Fruit fly (Drosophila melanogaster) S2 (cell line): ENCODE results near the gene smp-30.

Source experiments
- CG8478 ChIP-seq: fragments of >200 bp; optimal IDR thresholded peaks from 2 replicates; lab custom pipeline; 2018
- CTCF ChIP-seq, 2 experiments: fragments of >200 bp; optimal IDR thresholded peaks; 2 replicates each; lab custom pipeline; 2018

The smp-30 gene

dm6 chr3R:14714147-14714903 lies 36.7 kb downstream of the smp-30 start:
- peak in 1 of 2 experiments; percentile 32 for TF ChIP-seq CTCF (optimal IDR thresholded peaks at IDR 0.05; lab: Kevin White, UChicago)
- no peak for TF ChIP-seq CG8478 (lab: Kevin White, UChicago)

dm6 chr3R:14713776-14714146 lies 37.3 kb downstream of the smp-30 start:
- TF ChIP-seq CG8478 (lab: Kevin White, UChicago) (no peak), CTCF (optimal IDR thresholded peaks at IDR 0.05; lab: Kevin White, UChicago) (no peak)

DNA sequence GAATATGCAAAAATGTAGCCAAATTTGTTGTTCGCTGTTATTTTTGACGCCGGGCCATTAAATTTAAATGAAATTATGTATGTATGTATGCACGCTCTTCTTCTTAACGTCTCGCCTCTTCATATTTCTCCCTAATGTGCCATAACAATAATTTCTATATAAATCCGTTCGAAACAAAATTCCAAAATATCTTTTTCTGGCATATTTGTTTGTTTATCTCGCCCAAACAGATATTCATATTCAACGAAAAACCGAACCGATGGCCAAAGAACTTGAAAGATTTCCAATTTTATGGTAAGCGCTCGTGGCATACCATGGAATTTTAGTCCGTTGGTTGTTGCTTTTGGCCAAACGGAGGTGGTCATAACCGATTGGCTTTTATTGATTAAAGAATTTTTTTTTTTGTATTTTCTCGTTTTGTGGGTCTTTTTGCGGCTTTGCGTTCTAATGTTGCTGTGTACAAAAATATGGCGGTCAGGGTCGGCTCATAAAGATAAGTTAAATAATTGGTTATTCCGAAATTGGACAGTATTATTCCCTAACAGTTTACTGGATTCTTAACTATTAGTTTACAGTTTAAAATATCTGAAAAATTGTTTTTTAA lies 37.8 kb downstream of the smp-30 start:
- TF ChIP-seq CG8478 (lab: Kevin White, UChicago), result no peak
- TF ChIP-seq CTCF (optimal IDR thresholded peaks at IDR 0.05; lab: Kevin White, UChicago), result no peak

DNA sequence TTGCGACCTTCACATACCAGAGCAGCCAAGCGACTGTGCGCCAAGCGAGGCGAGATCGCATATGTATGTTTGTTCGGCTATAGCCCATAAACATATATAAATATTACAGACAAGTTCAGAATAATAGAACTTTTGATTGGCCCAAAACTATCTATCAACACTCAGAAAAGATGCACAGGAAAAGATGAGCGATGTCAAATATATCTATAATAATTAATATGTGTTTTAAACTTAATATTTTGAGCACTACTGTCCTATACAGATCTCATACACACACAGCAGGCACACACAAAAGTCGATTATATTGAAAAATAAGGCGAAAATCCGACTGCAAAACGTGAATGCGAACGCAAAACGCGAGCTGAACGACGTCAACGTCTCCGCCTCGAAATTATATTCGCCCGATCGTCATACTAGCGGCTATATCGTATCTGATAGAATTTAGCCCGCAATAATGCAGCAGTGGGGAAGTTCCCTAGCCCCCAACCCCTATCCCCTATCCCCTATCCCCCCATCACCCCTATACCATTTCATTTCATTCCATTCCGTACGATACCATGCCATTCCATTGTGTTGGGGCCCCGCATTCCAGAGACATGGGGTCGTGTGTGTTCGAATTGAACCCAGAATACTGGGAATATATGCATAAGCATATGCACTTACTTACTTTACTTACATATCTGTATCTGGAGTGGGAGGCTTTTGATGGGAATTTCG lies 39.4 kb downstream of the smp-30 start:
- TF ChIP-seq CG8478 (lab: Kevin White, UChicago) (no peak), CTCF (optimal IDR thresholded peaks at IDR 0.05; lab: Kevin White, UChicago) (no peak)

- TF ChIP-seq CG8478 (lab: Kevin White, UChicago) (no peak), CTCF (optimal IDR thresholded peaks at IDR 0.05; lab: Kevin White, UChicago) (no peak)
These were observed 40.4 kb downstream of the smp-30 start for dm6 chr3R:14710673-14711072.

DNA sequence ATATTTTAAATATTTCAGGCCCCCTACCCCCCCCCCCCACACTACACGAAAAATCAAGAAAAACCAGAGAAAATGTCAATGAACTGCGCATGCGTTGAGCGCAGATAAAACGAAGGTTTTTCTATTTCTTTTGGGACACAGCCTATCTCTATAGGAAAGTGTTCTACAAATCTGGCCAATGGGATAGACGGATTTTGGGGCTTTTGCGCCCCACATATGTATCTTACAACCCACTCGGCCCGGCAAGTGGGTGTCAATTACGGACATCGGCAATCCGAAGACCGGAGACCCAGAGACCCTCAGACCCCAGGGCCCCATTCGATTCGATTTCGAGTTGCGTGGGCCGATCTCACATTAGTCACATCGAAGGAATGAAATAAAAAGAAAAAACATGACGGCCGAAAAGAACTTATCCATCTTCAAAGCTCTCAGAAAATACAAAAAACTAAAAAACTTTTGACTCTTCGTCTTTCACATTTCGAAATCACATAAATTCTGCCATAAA lies 41.5 kb downstream of the smp-30 start:
- TF ChIP-seq CTCF (optimal IDR thresholded peaks at IDR 0.05; lab: Kevin White, UChicago), result no peak
- no peak for TF ChIP-seq CG8478 (lab: Kevin White, UChicago)

dm6 chr3R:14708948-14709385 lies 42.1 kb downstream of the smp-30 start:
- TF ChIP-seq CG8478 (lab: Kevin White, UChicago), result no peak
- TF ChIP-seq CTCF (optimal IDR thresholded peaks at IDR 0.05; lab: Kevin White, UChicago), result no peak

- TF ChIP-seq CTCF (optimal IDR thresholded peaks at IDR 0.05; lab: Kevin White, UChicago) (no peak), CG8478 (lab: Kevin White, UChicago) (no peak)
These were observed 43.1 kb downstream of the smp-30 start for dm6 chr3R:14707703-14708643.

dm6 chr3R:14706860-14707259 lies 44.2 kb downstream of the smp-30 start:
- no peak for TF ChIP-seq CTCF (optimal IDR thresholded peaks at IDR 0.05; lab: Kevin White, UChicago)
- no peak for TF ChIP-seq CG8478 (lab: Kevin White, UChicago)

DNA sequence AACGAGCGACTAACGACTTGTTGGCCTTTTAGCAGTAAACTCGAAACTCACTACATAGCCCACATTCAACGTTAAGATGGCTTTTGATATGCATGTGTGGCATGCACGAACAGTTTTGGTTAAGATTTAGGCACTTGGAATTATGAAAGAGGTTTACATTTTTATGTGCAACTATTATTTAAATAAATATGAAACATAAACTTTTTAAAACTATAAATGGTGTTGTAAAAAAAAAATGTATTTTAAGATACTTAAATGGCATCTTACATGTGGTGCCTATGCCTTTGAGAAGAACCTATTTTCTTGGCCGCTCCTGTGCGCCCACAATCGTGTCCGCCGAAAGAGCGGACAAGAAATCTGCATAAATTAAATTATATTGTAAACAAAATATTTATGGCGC lies 44.7 kb downstream of the smp-30 start:
- TF ChIP-seq CTCF (optimal IDR thresholded peaks at IDR 0.05; lab: Kevin White, UChicago), result no peak
- TF ChIP-seq CG8478 (lab: Kevin White, UChicago), result no peak

- TF ChIP-seq CG8478 (lab: Kevin White, UChicago), result no peak
- TF ChIP-seq CTCF (optimal IDR thresholded peaks at IDR 0.05; lab: Kevin White, UChicago), result no peak
These were observed 45.8 kb downstream of the smp-30 start for dm6 chr3R:14705270-14705669.

DNA sequence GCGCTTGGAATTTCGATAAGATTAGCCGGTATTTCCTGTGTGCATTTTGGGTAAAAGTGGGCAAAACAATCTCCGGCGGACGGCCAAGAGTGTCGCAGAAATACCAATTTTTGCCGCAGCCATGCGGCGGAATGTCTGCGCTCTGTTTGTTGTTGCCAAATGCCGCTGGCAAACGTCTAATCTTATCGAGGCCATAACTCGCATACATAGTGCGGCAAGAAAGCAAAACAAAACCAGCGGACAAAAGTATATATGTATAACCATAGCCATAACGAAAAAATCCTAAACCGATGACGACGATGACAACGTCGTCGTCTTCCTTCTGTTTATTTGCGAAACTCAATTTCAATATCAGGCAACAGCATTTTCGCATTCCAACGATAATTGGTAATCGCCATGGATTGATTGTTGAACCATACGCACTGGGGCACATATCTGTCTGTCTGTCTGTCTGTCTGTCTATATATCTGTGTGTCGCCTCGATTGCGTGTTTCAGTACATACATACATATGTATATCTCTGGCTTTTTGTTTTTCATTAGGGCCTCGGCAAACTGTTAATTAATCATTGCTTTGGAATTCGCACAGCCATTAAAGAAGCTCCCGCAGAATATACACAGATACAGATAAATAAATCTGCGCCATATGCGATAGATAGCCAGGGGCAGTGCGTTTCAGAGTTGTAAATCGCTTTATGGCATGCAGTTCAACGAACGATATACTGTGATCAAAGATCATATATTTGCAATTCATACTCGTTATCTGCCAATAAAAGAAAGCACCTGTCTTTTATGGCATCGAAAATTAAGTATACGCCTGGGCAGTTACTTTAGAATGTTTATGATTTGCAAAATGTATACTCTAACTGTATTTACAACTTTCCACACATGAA lies 47.5 kb downstream of the smp-30 start:
- TF ChIP-seq CTCF (optimal IDR thresholded peaks at IDR 0.05; lab: Kevin White, UChicago) (no peak), CG8478 (lab: Kevin White, UChicago) (no peak)

DNA sequence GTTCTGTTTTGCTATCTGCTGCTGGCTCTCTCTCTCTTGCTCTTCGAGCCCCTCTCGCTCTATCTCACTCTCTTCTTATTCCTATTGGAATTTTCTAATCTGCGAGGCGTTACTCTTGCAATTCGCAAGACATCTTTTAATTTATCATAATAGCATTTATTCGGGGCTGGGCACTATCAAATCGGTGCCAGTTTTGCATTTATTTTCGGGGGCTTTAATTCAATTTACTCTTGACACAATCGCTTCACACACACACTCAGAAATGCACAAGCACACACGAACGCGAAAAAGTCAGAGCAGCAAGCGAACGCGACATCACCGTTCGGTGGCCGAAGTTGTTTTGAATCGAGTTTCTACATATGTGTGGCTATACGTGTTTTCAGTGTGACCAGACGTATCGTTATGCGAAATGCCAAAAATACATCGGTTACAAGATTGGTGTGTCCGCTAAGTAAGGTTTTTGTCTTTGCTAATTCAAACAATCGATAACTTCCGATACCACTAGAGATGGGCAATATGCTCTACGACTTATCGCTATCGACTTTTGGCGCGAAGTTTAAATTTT lies 54.0 kb downstream of the smp-30 start, which contains the start of gene Meltrin:
Gene Meltrin (minus strand): TSS at position 344 of the 565 bp plus-strand sequence.
- TF ChIP-seq CG8478 (lab: Kevin White, UChicago), result no peak
- TF ChIP-seq CTCF (optimal IDR thresholded peaks at IDR 0.05; lab: Kevin White, UChicago), result peak; percentile 53 to 58
